Worm (Caenorhabditis elegans): ENCODE measurements around the gene txdc-9.
A peak's percentile ranks its signal among the peaks of the same experiment; 100 is the strongest.

txdc-9 gene

DNA sequence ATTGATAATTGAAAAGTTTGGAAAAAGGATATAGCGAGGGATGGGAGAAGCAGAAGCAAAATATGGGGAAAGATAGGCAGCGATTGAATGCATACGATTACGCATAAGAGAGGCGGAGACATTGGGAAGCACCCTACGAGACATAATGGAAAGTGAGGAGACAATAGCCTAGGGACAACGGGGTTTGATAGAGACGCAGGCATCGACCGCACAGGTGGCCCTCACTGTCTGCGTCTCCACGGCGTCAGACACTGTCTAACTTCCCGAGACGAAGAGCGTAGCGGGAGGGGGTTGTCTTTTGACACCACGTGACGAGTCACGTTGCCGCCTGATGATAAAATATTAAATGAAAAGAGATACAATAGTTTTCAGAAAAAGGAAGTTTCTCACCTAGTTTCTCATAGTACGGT, 11.0 kb upstream of the txdc-9 start (continued):
- TF ChIP-seq C17E4.6 (GFP tag; IDR thresholded peaks at IDR 0.05) (no peak), ztf-6 (GFP tag; IDR thresholded peaks at IDR 0.05) (no peak), ccch-3 (GFP tag; optimal IDR thresholded peaks at IDR 0.05) (no peak), nfya-2 (GFP tag; IDR thresholded peaks at IDR 0.05) (no peak), D2030.7 (GFP tag; IDR thresholded peaks at IDR 0.05) (no peak), hmg-20 (GFP tag; IDR thresholded peaks at IDR 0.05) (peak; percentile 24; the same call in 1 of the 2 replicates), aptf-3 (GFP tag; IDR thresholded peaks at IDR 0.05) (no peak), egl-44 (GFP tag; IDR thresholded peaks at IDR 0.05) (peak; percentile 91), nhr-27 (tag; optimal IDR thresholded peaks at IDR 0.05) (no peak), rcor-1 (GFP tag; IDR thresholded peaks at IDR 0.05) (peak; percentile 41; the same call in 1 of the 2 replicates), K12H6.12 (tag; optimal IDR thresholded peaks at IDR 0.05) (peak; percentile 68), zfh-2 (GFP tag; conservative IDR thresholded peaks at IDR 0.05) (peak; percentile 97), mxl-1 (tag; optimal IDR thresholded peaks at IDR 0.05) (no peak), hlh-12 (tag; optimal IDR thresholded peaks at IDR 0.05) (no peak), pha-4 (tag; optimal IDR thresholded peaks at IDR 0.05) (no peak), Y67H2A.10 (GFP tag; conservative IDR thresholded peaks at IDR 0.05) (no peak), F10E7.11 (tag; optimal IDR thresholded peaks at IDR 0.05) (no peak), gei-17 (GFP tag; optimal IDR thresholded peaks at IDR 0.05) (peak; percentile 76), repo-1 (tag; optimal IDR thresholded peaks at IDR 0.05) (peak; percentile 89), unc-130 (GFP tag; optimal IDR thresholded peaks at IDR 0.05) (no peak), egrh-3 (GFP tag; IDR thresholded peaks at IDR 0.05) (no peak), ceh-58 (GFP tag; IDR thresholded peaks at IDR 0.05) (no peak), pbrm-1 (GFP tag; IDR thresholded peaks at IDR 0.05) (peak; percentile 80), die-1 (tag; optimal IDR thresholded peaks at IDR 0.05) (no peak), C06A6.2 (GFP tag; conservative IDR thresholded peaks at IDR 0.05) (peak; percentile 86), dox-1 (GFP tag; IDR thresholded peaks at IDR 0.05) (peak; percentile 80), ztf-18 (tag; optimal IDR thresholded peaks at IDR 0.05) (peak; percentile 38), attf-6 (GFP tag; IDR thresholded peaks at IDR 0.05) (no peak), hrde-1 (tag; optimal IDR thresholded peaks at IDR 0.05; ENCODE audit: borderline replicate concordance) (no peak), ceh-91 (GFP tag; IDR thresholded peaks at IDR 0.05) (no peak), lin-26 (GFP tag; IDR thresholded peaks at IDR 0.05) (peak; percentile 66), ceh-27 (GFP tag; optimal IDR thresholded peaks at IDR 0.05) (peak; percentile 56), B0019.2 (GFP tag; conservative IDR thresholded peaks at IDR 0.05) (no peak), zim-3 (tag; optimal IDR thresholded peaks at IDR 0.05) (no peak), rec-8 (tag; optimal IDR thresholded peaks at IDR 0.05) (no peak), mcd-1 (GFP tag; IDR thresholded peaks at IDR 0.05) (peak; percentile 81), bed-2 (GFP tag; IDR thresholded peaks at IDR 0.05) (no peak), F22D6.2 (tag; optimal IDR thresholded peaks at IDR 0.05) (peak; percentile 78), F33H1.4 (GFP tag; IDR thresholded peaks at IDR 0.05) (no peak), lin-40 (tag; optimal IDR thresholded peaks at IDR 0.05) (peak; percentile 90), sptf-2 (GFP tag; optimal IDR thresholded peaks at IDR 0.05) (no peak), chd-7 (tag; optimal IDR thresholded peaks at IDR 0.05) (peak; percentile 86), mes-4 (tag; optimal IDR thresholded peaks at IDR 0.05) (no peak), ztf-25 (GFP tag; IDR thresholded peaks at IDR 0.05) (no peak), ztf-26 (tag; optimal IDR thresholded peaks at IDR 0.05) (peak; percentile 88), snpc-4 (GFP tag; optimal IDR thresholded peaks at IDR 0.05) (no peak), snpc-4 (tag; optimal IDR thresholded peaks at IDR 0.05) (peak in 2 of 4 experiments; percentile 56 to 60), ztf-22 (GFP tag; optimal IDR thresholded peaks at IDR 0.05) (peak; percentile 60), lir-1 (GFP tag; conservative IDR thresholded peaks at IDR 0.05) (no peak), atf-7 (tag; optimal IDR thresholded peaks at IDR 0.05) (peak; percentile 85)
